Fruit fly (Drosophila melanogaster): ENCODE measurements around the gene lobo.
A peak's percentile ranks its signal among the peaks of the same experiment; 100 is the strongest.

Gene lobo

DNA sequence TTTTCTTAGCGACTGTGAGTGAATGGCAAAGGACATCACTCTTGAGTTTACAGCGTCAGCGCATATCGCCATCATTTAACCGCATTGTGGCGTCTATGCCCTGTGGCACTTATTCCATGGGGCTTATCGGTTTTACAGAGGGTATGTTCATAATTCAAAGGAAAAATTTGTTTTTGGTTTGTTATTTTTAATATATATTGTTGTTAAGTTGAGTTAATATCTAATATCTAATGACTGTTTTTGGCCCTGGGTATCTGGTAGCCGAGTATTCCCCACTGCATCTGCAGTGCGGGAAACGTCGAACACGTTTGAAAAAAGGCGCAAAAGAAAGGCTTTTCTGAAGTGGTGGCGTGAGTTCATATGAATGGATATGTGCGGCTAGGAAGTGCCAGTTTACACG lies 15.1 kb downstream of the lobo start:
- TF ChIP-seq D1 (tag; optimal IDR thresholded peaks at IDR 0.05) = no peak
- peak; percentile 66 for TF ChIP-seq CG13204 (GFP tag; optimal IDR thresholded peaks at IDR 0.05)
- TF ChIP-seq fd96Ca (GFP tag; IDR thresholded peaks at IDR 0.05) = peak; percentile 42; the same call in 1 of the 3 replicates
- peak; percentile 73 for TF ChIP-seq Pif1A (GFP tag; optimal IDR thresholded peaks at IDR 0.05)
- TF ChIP-seq CG17806 (tag; optimal IDR thresholded peaks at IDR 0.05) = peak; percentile 74
- peak; percentile 63 for TF ChIP-seq Pif1B (GFP tag; optimal IDR thresholded peaks at IDR 0.05)
- TF ChIP-seq CG34367 (tag; optimal IDR thresholded peaks at IDR 0.05) = peak; percentile 75
- no peak for TF ChIP-seq CG32121 (GFP tag; IDR thresholded peaks at IDR 0.05)
- peak; percentile 39; the same call in 1 of the 3 replicates for TF ChIP-seq CG4496 (GFP tag; IDR thresholded peaks at IDR 0.05)
- no peak for TF ChIP-seq EcR (GFP tag; optimal IDR thresholded peaks at IDR 0.05)
- peak; percentile 51 for TF ChIP-seq CG14655 (GFP tag; optimal IDR thresholded peaks at IDR 0.05)
- TF ChIP-seq gl (tag; optimal IDR thresholded peaks at IDR 0.05) = peak; percentile 17
- peak; percentile 47 for TF ChIP-seq rn (GFP tag; IDR thresholded peaks at IDR 0.05)
- peak; percentile 29 for TF ChIP-seq Snoo (tag; optimal IDR thresholded peaks at IDR 0.05)
- TF ChIP-seq CG15710 (tag; optimal IDR thresholded peaks at IDR 0.05) = peak; percentile 84
- no peak for TF ChIP-seq CG10348 (GFP tag; IDR thresholded peaks at IDR 0.05)
- TF ChIP-seq CG9948 (tag; optimal IDR thresholded peaks at IDR 0.05) = peak; percentile 69
- TF ChIP-seq CG12605 (GFP tag; IDR thresholded peaks at IDR 0.05) = no peak
- peak; percentile 83 for TF ChIP-seq CG8159 (tag; optimal IDR thresholded peaks at IDR 0.05)
- peak; percentile 41 for TF ChIP-seq CG8301 (tag; optimal IDR thresholded peaks at IDR 0.05)
- peak; percentile 27; the same call in 1 of the 2 replicates for TF ChIP-seq Ets98B (GFP tag; IDR thresholded peaks at IDR 0.05)

DNA sequence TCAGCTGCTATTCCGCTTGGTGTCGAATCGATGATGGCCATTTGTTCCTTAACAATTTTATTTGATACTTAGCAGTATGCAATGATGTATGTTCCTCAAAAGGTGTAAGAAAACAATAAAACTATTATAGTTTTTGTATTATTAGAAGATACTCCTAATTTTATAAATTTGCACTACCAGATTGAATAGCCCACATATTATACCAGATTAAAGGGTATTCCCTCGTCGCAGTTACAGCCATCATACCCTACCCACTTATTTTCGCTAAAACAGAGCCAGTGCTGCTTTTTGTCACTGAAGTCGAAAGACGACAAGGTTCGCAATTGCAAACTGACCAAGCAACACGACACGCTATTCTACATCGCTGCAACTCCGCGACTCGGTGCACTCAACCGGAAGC lies 16.1 kb downstream of the lobo start:
- no peak for TF ChIP-seq CG8301 (tag; optimal IDR thresholded peaks at IDR 0.05)
- TF ChIP-seq CG32121 (GFP tag; IDR thresholded peaks at IDR 0.05) = no peak
- TF ChIP-seq CG13204 (GFP tag; optimal IDR thresholded peaks at IDR 0.05) = no peak

- TF ChIP-seq CG15710 (tag; optimal IDR thresholded peaks at IDR 0.05) (peak; percentile 12), CG4496 (GFP tag; IDR thresholded peaks at IDR 0.05) (no peak), D1 (tag; optimal IDR thresholded peaks at IDR 0.05) (no peak), CG32121 (GFP tag; IDR thresholded peaks at IDR 0.05) (no peak), fd96Ca (GFP tag; IDR thresholded peaks at IDR 0.05) (no peak), CG8159 (tag; optimal IDR thresholded peaks at IDR 0.05) (peak; percentile 21)
Observed at dm6 chr3R:25176517-25176916, 17.1 kb downstream of the lobo start.

DNA sequence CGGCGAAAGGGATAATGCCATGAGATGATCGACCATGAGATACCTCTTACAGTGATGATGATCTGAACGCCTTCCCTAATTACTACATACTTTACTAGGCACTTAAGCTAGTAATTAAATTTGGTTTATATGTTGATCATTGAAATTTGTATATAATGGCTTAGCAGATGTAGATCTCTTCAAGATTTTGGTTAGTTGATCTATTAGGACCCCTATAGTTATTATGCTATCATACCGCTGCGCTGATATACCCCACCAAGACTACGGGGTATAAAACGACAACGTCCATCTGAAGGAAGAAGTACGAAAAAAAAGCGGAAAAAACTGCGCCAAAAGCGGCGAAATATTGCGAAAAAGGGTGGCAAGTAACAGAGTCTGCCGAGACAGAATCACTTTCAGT lies 19.3 kb downstream of the lobo start:
- peak; percentile 70 for TF ChIP-seq CG15710 (tag; optimal IDR thresholded peaks at IDR 0.05)
- TF ChIP-seq CG8301 (tag; optimal IDR thresholded peaks at IDR 0.05) = peak; percentile 25
- no peak for TF ChIP-seq CG32121 (GFP tag; IDR thresholded peaks at IDR 0.05)
- peak; percentile 66 for TF ChIP-seq CG9948 (tag; optimal IDR thresholded peaks at IDR 0.05)
- peak; percentile 84 for TF ChIP-seq CG8159 (tag; optimal IDR thresholded peaks at IDR 0.05)
- no peak for TF ChIP-seq CG10348 (GFP tag; IDR thresholded peaks at IDR 0.05)
- no peak for TF ChIP-seq CG13204 (GFP tag; optimal IDR thresholded peaks at IDR 0.05)
- TF ChIP-seq D1 (tag; optimal IDR thresholded peaks at IDR 0.05) = no peak
- peak; percentile 43 for TF ChIP-seq CG14655 (GFP tag; optimal IDR thresholded peaks at IDR 0.05)
- peak; percentile 50 for TF ChIP-seq Snoo (tag; optimal IDR thresholded peaks at IDR 0.05)
- peak; percentile 49 for TF ChIP-seq Pif1A (GFP tag; optimal IDR thresholded peaks at IDR 0.05)
- no peak for TF ChIP-seq CG12605 (GFP tag; IDR thresholded peaks at IDR 0.05)
- peak; percentile 50 for TF ChIP-seq CG34367 (tag; optimal IDR thresholded peaks at IDR 0.05)
- TF ChIP-seq EcR (GFP tag; optimal IDR thresholded peaks at IDR 0.05) = no peak
- no peak for TF ChIP-seq rn (GFP tag; IDR thresholded peaks at IDR 0.05)
- TF ChIP-seq gl (tag; optimal IDR thresholded peaks at IDR 0.05) = peak; percentile 18
- no peak for TF ChIP-seq CG4496 (GFP tag; IDR thresholded peaks at IDR 0.05)
- peak; percentile 65 for TF ChIP-seq CG17806 (tag; optimal IDR thresholded peaks at IDR 0.05)
- no peak for TF ChIP-seq Pif1B (GFP tag; optimal IDR thresholded peaks at IDR 0.05)
- TF ChIP-seq Ets98B (GFP tag; IDR thresholded peaks at IDR 0.05) = no peak
- no peak for TF ChIP-seq fd96Ca (GFP tag; IDR thresholded peaks at IDR 0.05)

DNA sequence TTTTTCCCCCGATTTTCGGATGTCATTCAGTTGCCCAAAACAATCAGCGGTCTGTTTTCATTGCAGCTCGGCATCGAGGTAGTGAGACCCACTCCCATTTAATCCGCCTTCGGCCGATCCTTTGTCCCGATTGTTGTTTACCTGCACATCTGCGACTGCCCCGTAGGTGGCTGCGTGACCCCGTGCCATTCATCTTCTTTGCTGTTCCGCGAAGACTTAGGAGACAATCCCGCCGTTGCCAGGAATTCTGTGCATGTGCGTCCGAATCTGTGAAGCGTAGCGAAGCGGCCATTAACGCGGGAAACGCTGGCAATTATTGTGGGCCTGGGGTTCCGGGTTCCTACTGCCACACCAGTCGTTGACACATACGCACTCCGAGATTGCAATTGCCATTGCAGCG lies 20.6 kb downstream of the lobo start:
- TF ChIP-seq fd96Ca (GFP tag; IDR thresholded peaks at IDR 0.05) (no peak), CG8159 (tag; optimal IDR thresholded peaks at IDR 0.05) (no peak), D1 (tag; optimal IDR thresholded peaks at IDR 0.05) (no peak), EcR (GFP tag; optimal IDR thresholded peaks at IDR 0.05) (no peak), CG34367 (tag; optimal IDR thresholded peaks at IDR 0.05) (no peak), CG17806 (tag; optimal IDR thresholded peaks at IDR 0.05) (no peak), Pif1B (GFP tag; optimal IDR thresholded peaks at IDR 0.05) (no peak), Ets98B (GFP tag; IDR thresholded peaks at IDR 0.05) (no peak), CG14655 (GFP tag; optimal IDR thresholded peaks at IDR 0.05) (no peak), Pif1A (GFP tag; optimal IDR thresholded peaks at IDR 0.05) (no peak), Snoo (tag; optimal IDR thresholded peaks at IDR 0.05) (no peak), CG9948 (tag; optimal IDR thresholded peaks at IDR 0.05) (no peak), CG10348 (GFP tag; IDR thresholded peaks at IDR 0.05) (no peak)

DNA sequence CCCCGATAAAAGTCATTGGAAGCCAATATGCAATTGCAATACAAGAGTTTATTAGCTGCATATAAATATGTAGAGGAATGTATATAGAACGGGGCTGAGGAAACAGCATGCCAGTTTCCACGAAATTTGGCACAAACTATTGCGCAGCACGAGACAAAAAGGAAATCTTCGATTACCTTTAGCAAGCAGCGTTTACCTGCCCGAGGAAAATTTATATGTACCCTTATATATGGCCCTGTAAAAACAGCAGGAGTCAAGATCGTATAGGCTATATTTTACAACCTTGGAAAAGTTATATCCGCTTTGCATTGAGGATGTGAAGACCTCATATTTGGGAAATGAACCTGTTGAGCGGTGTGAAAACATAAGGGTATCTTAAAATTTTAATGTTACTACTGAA lies 21.2 kb downstream of the lobo start:
- TF ChIP-seq CG14655 (GFP tag; optimal IDR thresholded peaks at IDR 0.05) (no peak), CG10348 (GFP tag; IDR thresholded peaks at IDR 0.05) (no peak), gl (tag; optimal IDR thresholded peaks at IDR 0.05) (no peak), CG32121 (GFP tag; IDR thresholded peaks at IDR 0.05) (no peak), CG8159 (tag; optimal IDR thresholded peaks at IDR 0.05) (no peak), Ets98B (GFP tag; IDR thresholded peaks at IDR 0.05) (no peak), rn (GFP tag; IDR thresholded peaks at IDR 0.05) (no peak), Pif1A (GFP tag; optimal IDR thresholded peaks at IDR 0.05) (no peak), CG4496 (GFP tag; IDR thresholded peaks at IDR 0.05) (no peak), CG13204 (GFP tag; optimal IDR thresholded peaks at IDR 0.05) (no peak), CG8301 (tag; optimal IDR thresholded peaks at IDR 0.05) (no peak)
